Worm (Caenorhabditis elegans) whole organism, L4 larva: Measurements from ENCODE around the gene pde-12.

Experiments
- F49E8.2 ChIP-seq: sonication (generic microtip); optimal IDR thresholded peaks from 2 replicates; lab custom pipeline; 2016; ENCODE audit warnings: missing compliant biosample characterization, mild to moderate bottlenecking, missing genetic modification characterization, borderline replicate concordance
- Y105C5A.15 ChIP-seq: fragments of 200-800 bp; sonication (Bioruptor generic); IDR thresholded peaks from 2 replicates; pipeline ENCODE4 v1.3.6; 2022; ENCODE audit warnings: missing genetic modification characterization, missing compliant biosample characterization
- ZK337.2 ChIP-seq: fragments of 200-800 bp; sonication (Bioruptor generic); IDR thresholded peaks from 2 replicates; pipeline ENCODE4 v1.3.6; 2022; ENCODE audit warnings: missing genetic modification reagents, missing genetic modification characterization, missing compliant biosample characterization
- egl-27 ChIP-seq: sonication (generic microtip); optimal IDR thresholded peaks from 3 replicates; lab custom pipeline; 2017; ENCODE audit warnings: missing biosample characterization, missing genetic modification reagents, missing genetic modification characterization
- lin-15B ChIP-seq: fragments of 150-350 bp; sonication (generic microtip); optimal IDR thresholded peaks from 3 replicates; lab custom pipeline; 2014; ENCODE audit warnings: missing biosample characterization, missing genetic modification characterization
- mdl-1 ChIP-seq, 2 experiments: fragments of 150-350 bp in 1 of 2; sonication (generic microtip) in 1 of 2; optimal IDR thresholded peaks; 2 replicates each; lab custom pipeline; 2014 to 2017; ENCODE audit warnings: missing biosample characterization in 2 of 2, missing genetic modification characterization in 2 of 2
- nhr-25 ChIP-seq: sonication (generic microtip); optimal IDR thresholded peaks from 2 replicates; lab custom pipeline; 2017; ENCODE audit warnings: missing genetic modification characterization, mild to moderate bottlenecking, missing compliant biosample characterization, antibody characterized with exemption, moderate library complexity, borderline replicate concordance; ENCODE audit not compliant: insufficient read depth
- set-16 ChIP-seq: fragments of 200-800 bp; sonication (Bioruptor generic); IDR thresholded peaks from 2 replicates; pipeline ENCODE4 v1.3.6; 2022; ENCODE audit warnings: missing genetic modification reagents, missing genetic modification characterization, missing compliant biosample characterization
- unc-39 ChIP-seq: sonication (generic microtip); optimal IDR thresholded peaks from 2 replicates; lab custom pipeline; 2017; ENCODE audit warnings: missing biosample characterization, missing genetic modification characterization

- TF ChIP-seq unc-39 (tag; lab: Kevin White, UChicago) (no peak), lin-15B (tag; lab: Kevin White, UChicago) (no peak), egl-27 (tag; lab: Kevin White, UChicago) (no peak), F49E8.2 (no peak), ZK337.2 (GFP tag; lab: Robert Waterston, UW) (no peak), set-16 (GFP tag; lab: Robert Waterston, UW) (no peak), mdl-1 (tag; optimal IDR thresholded peaks at IDR 0.05; lab: Kevin White, UChicago) (peak in 1 of 2 experiments; percentile 15), Y105C5A.15 (GFP tag; lab: Robert Waterston, UW) (no peak), nhr-25 (tag; lab: Kevin White, UChicago) (no peak)
These were observed 22.2 kb downstream of the pde-12 start for ce11 chrIII:10822494-10823113.
